Fruit fly (Drosophila melanogaster): ENCODE measurements around the gene CG14073.

Gene CG14073

dm6 chr3L:18791232-18792008 is 29.1 kb downstream of the CG14073 start (continued):
- no peak for TF ChIP-seq Hr78 (GFP tag; optimal IDR thresholded peaks at IDR 0.05)
- TF ChIP-seq ro (GFP tag; IDR thresholded peaks at IDR 0.05) = no peak
- TF ChIP-seq CG7786 (GFP tag; optimal IDR thresholded peaks at IDR 0.05) = peak; percentile 11
- peak; percentile 32 for TF ChIP-seq bab2 (GFP tag; optimal IDR thresholded peaks at IDR 0.05)
- TF ChIP-seq CG10267 (tag; optimal IDR thresholded peaks at IDR 0.05) = no peak
- TF ChIP-seq slou (GFP tag; optimal IDR thresholded peaks at IDR 0.05) = no peak
- no peak for TF ChIP-seq PHDP (tag; optimal IDR thresholded peaks at IDR 0.05)
- no peak for TF ChIP-seq CG17829 (tag; optimal IDR thresholded peaks at IDR 0.05)
- TF ChIP-seq CG12769 (tag; optimal IDR thresholded peaks at IDR 0.05) = peak; percentile 51
- TF ChIP-seq CG6813 (GFP tag; optimal IDR thresholded peaks at IDR 0.05) = no peak
- TF ChIP-seq CG7556 (GFP tag; optimal IDR thresholded peaks at IDR 0.05) = peak; percentile 52
- no peak for TF ChIP-seq luna (GFP tag; optimal IDR thresholded peaks at IDR 0.05)
- no peak for TF ChIP-seq cas (GFP tag; IDR thresholded peaks at IDR 0.05)
- no peak for TF ChIP-seq CG1647 (GFP tag; optimal IDR thresholded peaks at IDR 0.05)
- TF ChIP-seq Sin3A (optimal IDR thresholded peaks at IDR 0.05) = no peak
- peak; percentile 55; the same call in 1 of the 2 replicates for TF ChIP-seq slbo (GFP tag; IDR thresholded peaks at IDR 0.05)
- no peak for TF ChIP-seq Camta (GFP tag; optimal IDR thresholded peaks at IDR 0.05)
- no peak for TF ChIP-seq Opbp (GFP tag; IDR thresholded peaks at IDR 0.05; ENCODE audit: partially characterized antibody)
- TF ChIP-seq btn (GFP tag; optimal IDR thresholded peaks at IDR 0.05) = no peak
- TF ChIP-seq zen2 (GFP tag; IDR thresholded peaks at IDR 0.05; ENCODE audit: partially characterized antibody) = no peak
- TF ChIP-seq CG4707 (GFP tag; optimal IDR thresholded peaks at IDR 0.05) = no peak
- TF ChIP-seq Nf-YB (GFP tag; optimal IDR thresholded peaks at IDR 0.05) = peak; percentile 13
- TF ChIP-seq CG10431 (GFP tag; optimal IDR thresholded peaks at IDR 0.05) = no peak
- TF ChIP-seq CG17568 (GFP tag; optimal IDR thresholded peaks at IDR 0.05) = no peak
- TF ChIP-seq CG15601 (tag; optimal IDR thresholded peaks at IDR 0.05) = no peak
- no peak for TF ChIP-seq CG7745 (tag; optimal IDR thresholded peaks at IDR 0.05)
- TF ChIP-seq CG10565 (GFP tag; optimal IDR thresholded peaks at IDR 0.05) = no peak
- 0 out of 2 replicates have a peak, but pooled peaks have one; percentile 8 for TF ChIP-seq sob (GFP tag; IDR thresholded peaks at IDR 0.05)
- TF ChIP-seq lab (GFP tag; optimal IDR thresholded peaks at IDR 0.05) = peak; percentile 12
- no peak for TF ChIP-seq tin (GFP tag; optimal IDR thresholded peaks at IDR 0.05)
- TF ChIP-seq Bgb (GFP tag; IDR thresholded peaks at IDR 0.05; ENCODE audit: partially characterized antibody) = no peak
- peak; percentile 80 for TF ChIP-seq sens (GFP tag)
- no peak for TF ChIP-seq vfl (GFP tag; optimal IDR thresholded peaks at IDR 0.05)
- TF ChIP-seq Hr51 (GFP tag; optimal IDR thresholded peaks at IDR 0.05) = peak in 1 of 2 experiments; percentile 64
- TF ChIP-seq CG4360 (GFP tag; IDR thresholded peaks at IDR 0.05) = no peak
- no peak for TF ChIP-seq stwl (tag; optimal IDR thresholded peaks at IDR 0.05)
- peak; percentile 94 for TF ChIP-seq Ets65A (GFP tag)
- TF ChIP-seq CG31388 (GFP tag; optimal IDR thresholded peaks at IDR 0.05) = no peak
- no peak for TF ChIP-seq lov (optimal IDR thresholded peaks at IDR 0.05)
- TF ChIP-seq lov (GFP tag; IDR thresholded peaks at IDR 0.05) = no peak
- TF ChIP-seq MESR4 (GFP tag; optimal IDR thresholded peaks at IDR 0.05) = no peak
- no peak for TF ChIP-seq Neu2 (GFP tag; optimal IDR thresholded peaks at IDR 0.05; ENCODE audit: borderline replicate concordance)
- TF ChIP-seq nerfin-2 (GFP tag; IDR thresholded peaks at IDR 0.05; ENCODE audit: partially characterized antibody) = no peak
- no peak for TF ChIP-seq CG17328 (GFP tag; IDR thresholded peaks at IDR 0.05)
- TF ChIP-seq Dad (GFP tag; optimal IDR thresholded peaks at IDR 0.05) = peak; percentile 19
- peak; percentile 17 for TF ChIP-seq CG4854 (GFP tag; optimal IDR thresholded peaks at IDR 0.05)
- TF ChIP-seq CG4328 (GFP tag; optimal IDR thresholded peaks at IDR 0.05) = no peak
- peak; percentile 44 for TF ChIP-seq Xbp1 (GFP tag; optimal IDR thresholded peaks at IDR 0.05)
- peak; percentile 27 for TF ChIP-seq az2 (GFP tag; optimal IDR thresholded peaks at IDR 0.05)

All from whole organism, embryonic.